Fruit fly (Drosophila melanogaster): ENCODE measurements around the gene xmas.
A peak's percentile ranks its signal among the peaks of the same experiment; 100 is the strongest.

DNA sequence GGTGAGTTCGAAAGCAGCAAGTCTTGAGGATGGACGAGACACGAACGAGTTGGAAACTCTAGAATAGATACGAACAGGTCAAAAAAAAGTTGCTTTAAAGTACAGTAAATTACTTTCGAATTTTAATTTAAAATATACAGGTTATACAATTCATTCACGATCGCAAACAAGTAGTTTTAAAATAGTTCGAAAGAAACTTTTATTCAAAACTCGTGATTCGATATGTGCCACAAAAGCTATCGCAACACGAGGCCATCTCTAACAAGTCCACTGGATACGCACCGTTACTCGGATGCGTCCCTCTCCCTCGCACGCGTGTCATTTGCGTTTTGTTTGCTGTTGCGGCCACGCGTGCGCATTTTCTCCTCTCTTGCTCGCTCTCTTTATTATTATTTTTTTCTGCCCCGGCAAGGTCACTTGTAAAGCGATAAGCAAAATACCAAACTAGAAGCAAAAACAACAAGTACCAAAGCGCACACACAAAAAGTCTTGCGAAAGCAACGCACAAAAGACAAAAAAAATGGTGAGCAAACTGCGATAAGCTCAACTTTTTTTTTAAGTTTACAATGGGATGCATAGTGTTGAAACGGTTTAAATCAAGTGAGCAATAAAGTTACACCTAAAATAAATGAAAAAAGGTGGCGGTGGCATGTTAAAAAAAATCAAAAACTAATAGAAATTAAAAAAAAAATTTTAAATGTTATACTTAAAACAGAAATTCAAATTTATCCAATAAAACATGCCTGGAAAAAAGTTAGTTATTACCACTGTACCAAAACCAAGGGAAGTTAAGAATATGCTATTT is 33.9 kb downstream of the xmas start:
- TF ChIP-seq Dif (GFP tag; optimal IDR thresholded peaks at IDR 0.05; ENCODE audit: partially characterized antibody) = no peak
- TF ChIP-seq br (GFP tag; optimal IDR thresholded peaks at IDR 0.05) = peak; percentile 5
- peak in 1 of 2 experiments; percentile 24 for TF ChIP-seq foxo (GFP tag; optimal IDR thresholded peaks at IDR 0.05)
- no peak for TF ChIP-seq Dfd (GFP tag; optimal IDR thresholded peaks at IDR 0.05)
- no peak for TF ChIP-seq brk (GFP tag; optimal IDR thresholded peaks at IDR 0.05)
- TF ChIP-seq psq (GFP tag; optimal IDR thresholded peaks at IDR 0.05) = peak; percentile 1
- no peak for TF ChIP-seq dl (GFP tag; optimal IDR thresholded peaks at IDR 0.05; ENCODE audit: insufficient read depth in 1 of 2, partially characterized antibody in 2 of 2)
- TF ChIP-seq Abd-B (GFP tag; optimal IDR thresholded peaks at IDR 0.05) = no peak
- no peak for TF ChIP-seq ey (GFP tag; optimal IDR thresholded peaks at IDR 0.05)

Data from whole organism, wandering third instar larva.